Worm (Caenorhabditis elegans): ENCODE data around the gene C17H12.6.

The C17H12.6 gene

DNA sequence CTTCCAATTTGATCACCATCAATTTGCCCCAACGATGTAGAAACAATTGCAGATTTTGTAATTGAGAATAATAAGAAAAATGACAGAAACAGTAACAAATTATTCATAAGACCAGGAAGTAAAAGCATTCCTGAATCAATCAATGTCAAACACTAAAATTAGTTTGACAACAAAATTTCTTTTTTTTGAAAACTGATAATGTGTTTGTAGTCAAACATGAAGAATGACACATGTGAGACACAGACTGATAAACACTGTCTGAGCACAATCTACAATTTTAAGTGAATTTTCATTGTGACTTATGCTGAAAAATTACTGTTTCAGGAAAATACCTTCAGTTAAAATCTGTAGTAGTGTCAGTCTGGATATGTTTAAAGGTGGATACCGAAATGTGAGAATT lies 20.2 kb downstream of the C17H12.6 start, which contains the start of the genes cest-4 and C17H12.11:
Gene cest-4 (minus strand): TSS at position 206 of the 400 bp plus-strand sequence.
Gene C17H12.11 (plus strand): TSS at position 256 of the 400 bp plus-strand sequence.
- TF ChIP-seq eyg-1 (tag; optimal IDR thresholded peaks at IDR 0.05) (no peak), ets-4 (tag; optimal IDR thresholded peaks at IDR 0.05) (no peak), dve-1 (tag; optimal IDR thresholded peaks at IDR 0.05) (no peak), ahr-1 (tag; optimal IDR thresholded peaks at IDR 0.05) (no peak), unc-86 (tag; optimal IDR thresholded peaks at IDR 0.05) (no peak), nfya-1 (tag; optimal IDR thresholded peaks at IDR 0.05) (no peak), fkh-10 (GFP tag; optimal IDR thresholded peaks at IDR 0.05) (no peak), K02D7.2 (tag; optimal IDR thresholded peaks at IDR 0.05) (no peak), Y22D7AL.16 (tag; optimal IDR thresholded peaks at IDR 0.05) (no peak), ceh-22 (tag; optimal IDR thresholded peaks at IDR 0.05) (no peak), hlh-30 (tag; optimal IDR thresholded peaks at IDR 0.05; ENCODE audit: insufficient read depth) (no peak), K09A11.1 (tag; optimal IDR thresholded peaks at IDR 0.05; ENCODE audit: insufficient read depth) (no peak), pat-9 (tag; optimal IDR thresholded peaks at IDR 0.05) (no peak), tbx-2 (tag; optimal IDR thresholded peaks at IDR 0.05) (no peak), C08G9.2 (tag; optimal IDR thresholded peaks at IDR 0.05) (no peak), sox-2 (GFP tag; IDR thresholded peaks at IDR 0.05) (no peak), unc-55 (GFP tag; optimal IDR thresholded peaks at IDR 0.05) (no peak), T23F11.4 (GFP tag; optimal IDR thresholded peaks at IDR 0.05) (no peak), pag-3 (tag; optimal IDR thresholded peaks at IDR 0.05; ENCODE audit: borderline replicate concordance) (no peak), ceh-31 (tag; optimal IDR thresholded peaks at IDR 0.05) (no peak)

ce11 chrIV:6795529-6795928 lies 26.8 kb downstream of the C17H12.6 start, which contains the start of the genes C17H12.3 and C17H12.12:
Gene C17H12.3 (minus strand): TSS chrIV:6795629.
Gene C17H12.12 (plus strand): TSS chrIV:6795924.
- TF ChIP-seq hlh-13 (GFP tag; optimal IDR thresholded peaks at IDR 0.05) (no peak), sox-4 (tag; optimal IDR thresholded peaks at IDR 0.05) (no peak), ceh-2 (tag; optimal IDR thresholded peaks at IDR 0.05) (no peak), tbx-7 (tag; optimal IDR thresholded peaks at IDR 0.05) (no peak), ceh-45 (GFP tag; IDR thresholded peaks at IDR 0.05) (no peak), ceh-18 (tag; optimal IDR thresholded peaks at IDR 0.05) (no peak)

DNA sequence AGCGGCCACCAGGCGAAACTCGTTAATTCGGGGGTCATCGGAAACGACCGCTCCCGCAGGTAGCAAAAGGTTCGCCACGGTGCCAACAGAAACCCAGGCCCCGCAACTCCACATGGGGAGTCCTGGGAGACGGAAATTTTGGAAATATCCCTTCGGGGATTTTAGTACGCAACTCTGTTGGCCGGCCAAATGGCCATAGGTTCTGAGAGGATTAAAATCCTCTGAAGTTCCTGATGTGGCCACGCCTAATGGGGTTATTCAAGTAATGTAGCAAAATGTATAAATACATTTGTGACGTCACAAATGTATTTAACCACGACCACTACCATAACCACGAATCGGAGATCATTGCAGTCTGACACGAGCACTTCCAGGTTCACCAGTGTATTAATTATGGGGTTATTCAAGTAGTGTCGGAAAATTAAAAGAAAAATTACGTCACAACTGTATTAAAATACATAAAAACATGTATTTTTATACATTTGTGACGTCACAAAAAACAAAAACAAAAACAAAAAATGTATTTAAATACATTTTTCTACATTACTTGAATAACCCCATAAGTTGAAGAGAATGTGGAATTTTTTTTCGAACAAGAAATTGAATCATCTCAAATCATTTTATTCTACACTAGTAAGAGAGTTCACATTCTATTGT lies 28.9 kb downstream of the C17H12.6 start:
- TF ChIP-seq Y22D7AL.16 (tag; optimal IDR thresholded peaks at IDR 0.05) (no peak), ceh-14 (tag; optimal IDR thresholded peaks at IDR 0.05) (no peak), fkh-6 (tag; optimal IDR thresholded peaks at IDR 0.05) (no peak), pat-9 (tag; optimal IDR thresholded peaks at IDR 0.05) (no peak), lin-11 (tag; optimal IDR thresholded peaks at IDR 0.05) (no peak), pha-4 (tag; optimal IDR thresholded peaks at IDR 0.05) (no peak), eyg-1 (tag; optimal IDR thresholded peaks at IDR 0.05) (no peak)

- TF ChIP-seq zip-5 (tag; optimal IDR thresholded peaks at IDR 0.05) (no peak), hlh-6 (tag; optimal IDR thresholded peaks at IDR 0.05) (no peak), eyg-1 (tag; optimal IDR thresholded peaks at IDR 0.05) (no peak), madf-2 (tag; optimal IDR thresholded peaks at IDR 0.05) (no peak), pha-4 (tag; optimal IDR thresholded peaks at IDR 0.05) (no peak), unc-55 (GFP tag; optimal IDR thresholded peaks at IDR 0.05) (no peak), ceh-9 (tag; optimal IDR thresholded peaks at IDR 0.05) (no peak), ets-4 (tag; optimal IDR thresholded peaks at IDR 0.05) (no peak), ceh-24 (tag; optimal IDR thresholded peaks at IDR 0.05) (no peak), F13H6.1 (tag; optimal IDR thresholded peaks at IDR 0.05) (no peak), sox-4 (tag; optimal IDR thresholded peaks at IDR 0.05) (no peak), elt-2 (tag; optimal IDR thresholded peaks at IDR 0.05) (no peak), lim-6 (tag; optimal IDR thresholded peaks at IDR 0.05) (no peak), ceh-6 (GFP tag; optimal IDR thresholded peaks at IDR 0.05) (no peak), K02D7.2 (tag; optimal IDR thresholded peaks at IDR 0.05) (no peak), fax-1 (tag; optimal IDR thresholded peaks at IDR 0.05) (no peak), hlh-13 (GFP tag; optimal IDR thresholded peaks at IDR 0.05) (no peak), hlh-30 (tag; optimal IDR thresholded peaks at IDR 0.05; ENCODE audit: insufficient read depth) (no peak), ceh-18 (tag; optimal IDR thresholded peaks at IDR 0.05) (no peak), unc-42 (tag; optimal IDR thresholded peaks at IDR 0.05) (no peak)
These were observed 29.7 kb downstream of the C17H12.6 start for ce11 chrIV:6792380-6793309.
